Fruit fly (Drosophila melanogaster): ENCODE measurements around the gene mib2.

DNA sequence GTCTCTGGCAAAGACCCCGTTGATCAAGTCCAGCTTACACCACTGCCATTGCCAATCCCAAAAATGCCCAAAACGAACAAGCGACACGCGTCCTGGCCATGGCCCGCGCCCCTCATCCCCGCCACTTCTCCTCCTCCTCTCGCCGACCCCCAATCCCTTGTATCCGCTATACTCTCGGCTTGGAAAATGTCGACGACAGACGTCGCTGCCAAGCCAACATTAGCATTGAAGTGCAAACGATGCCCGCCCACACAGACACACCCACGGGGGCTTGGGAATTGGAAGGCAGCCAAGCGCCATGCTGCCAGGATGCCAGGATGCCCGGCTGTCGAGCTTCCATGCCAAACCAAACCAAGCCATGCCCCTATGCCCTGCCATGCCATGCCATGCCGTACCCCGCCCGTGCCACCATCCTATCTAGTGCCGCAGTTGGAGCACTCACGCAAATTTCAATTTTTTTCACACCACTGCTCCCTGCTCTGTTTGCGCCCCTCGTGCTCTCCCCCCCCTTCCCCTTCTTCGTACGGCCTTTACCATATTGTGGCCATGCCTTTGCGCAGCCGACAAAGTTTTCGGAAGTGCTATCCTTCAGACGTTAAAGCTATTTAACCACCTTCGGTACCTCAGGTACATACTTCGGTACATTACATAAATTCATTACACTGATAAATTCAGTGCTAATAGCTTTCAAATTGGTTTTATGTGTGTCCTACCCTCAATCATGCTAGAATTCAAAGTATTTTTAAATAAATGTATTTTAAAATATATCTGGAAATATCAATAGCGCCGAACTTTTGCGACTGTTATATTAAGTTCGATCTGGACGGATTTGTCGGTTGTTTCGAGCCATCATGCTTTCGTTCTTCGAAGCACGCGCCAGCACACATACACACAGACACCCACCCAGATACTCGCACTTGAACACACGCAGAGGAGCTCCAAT, 12.7 kb upstream of the mib2 start:
- TF ChIP-seq CG8478 (optimal IDR thresholded peaks at IDR 0.05) = no peak
- no peak for TF ChIP-seq CTCF (optimal IDR thresholded peaks at IDR 0.05)
